Worm (Caenorhabditis elegans) whole organism, midembryonic: ENCODE data around the gene srh-295.
A peak's percentile ranks its signal among the peaks of the same experiment; 100 is the strongest.
"Not testable (repeated sequence)": the region's sequence is repeated elsewhere in the genome, so short reads cannot be mapped to it uniquely, and the experiment has no call there.

Experiments used
- T22C8.4 ChIP-seq: fragments of 200-800 bp; sonication (Bioruptor generic); IDR thresholded peaks from 2 replicates; pipeline ENCODE4 v1.3.6; 2022; ENCODE audit warnings: missing genetic modification characterization, missing compliant biosample characterization
- cog-1 ChIP-seq: sonication (generic microtip); optimal IDR thresholded peaks from 2 replicates; lab custom pipeline; 2016; ENCODE audit warnings: missing genetic modification characterization, missing compliant biosample characterization
- flt-1 ChIP-seq: fragments of 200-800 bp; sonication (Bioruptor generic); IDR thresholded peaks from 2 replicates; pipeline ENCODE4 v1.3.6; 2022; ENCODE audit warnings: missing genetic modification characterization, missing compliant biosample characterization
- klf-2 ChIP-seq: fragments of 200-800 bp; sonication (Bioruptor generic); conservative IDR thresholded peaks from 2 replicates; pipeline ENCODE4 v1.3.6; 2022; ENCODE audit warnings: missing genetic modification reagents, missing genetic modification characterization, missing compliant biosample characterization
- med-1 ChIP-seq: sonication (generic microtip); optimal IDR thresholded peaks from 2 replicates; lab custom pipeline; 2017; ENCODE audit warnings: missing genetic modification characterization, mild to moderate bottlenecking, missing compliant biosample characterization, antibody characterized with exemption, missing genetic modification reagents; ENCODE audit not compliant: insufficient read depth
- ref-1 ChIP-seq: fragments of 200-800 bp; sonication (Bioruptor generic); conservative IDR thresholded peaks from 2 replicates; pipeline ENCODE4 v1.3.6; 2022; ENCODE audit warnings: missing genetic modification reagents, missing genetic modification characterization, missing compliant biosample characterization
- tab-1 ChIP-seq: fragments of 200-800 bp; sonication (Bioruptor generic); IDR thresholded peaks from 2 replicates; pipeline ENCODE4 v1.3.6; 2022; ENCODE audit warnings: missing genetic modification characterization, missing compliant biosample characterization
- ztf-23 ChIP-seq: fragments of 200-800 bp; sonication (Bioruptor generic); IDR thresholded peaks from 2 replicates; pipeline ENCODE4 v1.3.6; 2022; ENCODE audit warnings: missing genetic modification reagents, missing genetic modification characterization, missing compliant biosample characterization
- ztf-29 ChIP-seq: fragments of 200-800 bp; sonication (Bioruptor generic); IDR thresholded peaks from 2 replicates; pipeline ENCODE4 v1.3.6; 2022; ENCODE audit warnings: missing genetic modification reagents, missing genetic modification characterization, missing compliant biosample characterization

Gene srh-295

ce11 chrV:15305502-15305901 lies 24.9 kb upstream of the srh-295 start, which contains the start of gene T26H8.5:
Gene T26H8.5 (minus strand): TSS chrV:15305602.
- no peak for TF ChIP-seq tab-1 (GFP tag; lab: Robert Waterston, UW)
- TF ChIP-seq ref-1 (GFP tag; lab: Robert Waterston, UW): no peak

ce11 chrV:15306745-15307144 lies 23.7 kb upstream of the srh-295 start, which contains the start of gene T26H8.4:
Gene T26H8.4 (minus strand): TSS chrV:15306845.
- TF ChIP-seq T22C8.4 (GFP tag; lab: Robert Waterston, UW) (no peak), flt-1 (GFP tag; lab: Robert Waterston, UW) (no peak), cog-1 (tag; lab: Kevin White, UChicago) (no peak), ztf-23 (GFP tag; lab: Robert Waterston, UW) (no peak), tab-1 (GFP tag; lab: Robert Waterston, UW) (no peak), ztf-29 (GFP tag; lab: Robert Waterston, UW) (no peak), med-1 (no peak), klf-2 (GFP tag; lab: Robert Waterston, UW) (no peak)

ce11 chrV:15309011-15309410 lies 21.4 kb upstream of the srh-295 start, which contains the start of gene srz-10:
Gene srz-10 (minus strand): TSS chrV:15309098.
- TF ChIP-seq flt-1 (GFP tag; lab: Robert Waterston, UW): no peak

- no peak for TF ChIP-seq klf-2 (GFP tag; lab: Robert Waterston, UW)
- no peak for TF ChIP-seq cog-1 (tag; lab: Kevin White, UChicago)
- no peak for TF ChIP-seq flt-1 (GFP tag; lab: Robert Waterston, UW)
- no peak for TF ChIP-seq T22C8.4 (GFP tag; lab: Robert Waterston, UW)
- TF ChIP-seq med-1: no peak
- TF ChIP-seq tab-1 (GFP tag; lab: Robert Waterston, UW): no peak
- TF ChIP-seq ztf-29 (GFP tag; lab: Robert Waterston, UW): no peak
- no peak for TF ChIP-seq ztf-23 (GFP tag; lab: Robert Waterston, UW)
- no peak for TF ChIP-seq ref-1 (GFP tag; lab: Robert Waterston, UW)
Observed at ce11 chrV:15310780-15311179, 19.6 kb upstream of the srh-295 start, which contains the start of gene irld-62. Gene irld-62 (plus strand): TSS chrV:15311080.

ce11 chrV:15313529-15313928 lies 16.9 kb upstream of the srh-295 start:
- TF ChIP-seq ztf-29 (GFP tag; lab: Robert Waterston, UW) (no peak), cog-1 (tag; lab: Kevin White, UChicago) (no peak), flt-1 (GFP tag; lab: Robert Waterston, UW) (no peak), ztf-23 (GFP tag; lab: Robert Waterston, UW) (no peak), ref-1 (GFP tag; lab: Robert Waterston, UW) (no peak), T22C8.4 (GFP tag; lab: Robert Waterston, UW) (no peak), klf-2 (GFP tag; lab: Robert Waterston, UW) (no peak), tab-1 (GFP tag; lab: Robert Waterston, UW) (no peak), med-1 (no peak)

- TF ChIP-seq ref-1 (GFP tag; lab: Robert Waterston, UW) (no peak), klf-2 (GFP tag; lab: Robert Waterston, UW) (no peak), med-1 (no peak), T22C8.4 (GFP tag; lab: Robert Waterston, UW) (no peak), ztf-29 (GFP tag; lab: Robert Waterston, UW) (no peak)
Observed at ce11 chrV:15315827-15316527, 14.4 kb upstream of the srh-295 start, which contains the start of the genes srt-22 and nhr-246. Gene srt-22 (minus strand): TSS chrV:15315927. Gene nhr-246 (plus strand): TSS chrV:15316477.

- TF ChIP-seq cog-1 (tag; lab: Kevin White, UChicago) (no peak), T22C8.4 (GFP tag; lab: Robert Waterston, UW) (no peak), ztf-23 (GFP tag; lab: Robert Waterston, UW) (no peak), med-1 (no peak), tab-1 (GFP tag; lab: Robert Waterston, UW) (no peak), ref-1 (GFP tag; lab: Robert Waterston, UW) (no peak), klf-2 (GFP tag; lab: Robert Waterston, UW) (no peak), flt-1 (GFP tag; lab: Robert Waterston, UW) (no peak), ztf-29 (GFP tag; lab: Robert Waterston, UW) (no peak)
Observed at ce11 chrV:15318638-15319037, 11.8 kb upstream of the srh-295 start, which contains the start of gene nhr-291. Gene nhr-291 (plus strand): TSS chrV:15318961.

- peak; percentile 84 for TF ChIP-seq flt-1 (GFP tag; lab: Robert Waterston, UW)
Observed at ce11 chrV:15320756-15321332, 9.6 kb upstream of the srh-295 start.

ce11 chrV:15322653-15323052 lies 7.8 kb upstream of the srh-295 start, which contains the start of gene nhr-247:
Gene nhr-247 (plus strand): TSS chrV:15322982.
- TF ChIP-seq tab-1, T22C8.4, ztf-29 (GFP tag; lab: Robert Waterston, UW): not testable (repeated sequence)

ce11 chrV:15323417-15323816 lies 7.0 kb upstream of the srh-295 start:
- TF ChIP-seq ztf-23 (GFP tag; lab: Robert Waterston, UW): no peak
- no peak for TF ChIP-seq ztf-29 (GFP tag; lab: Robert Waterston, UW)
- no peak for TF ChIP-seq cog-1 (tag; lab: Kevin White, UChicago)
- TF ChIP-seq klf-2 (GFP tag; lab: Robert Waterston, UW): no peak
- no peak for TF ChIP-seq med-1
- no peak for TF ChIP-seq T22C8.4 (GFP tag; lab: Robert Waterston, UW)
- no peak for TF ChIP-seq tab-1 (GFP tag; lab: Robert Waterston, UW)
- TF ChIP-seq ref-1 (GFP tag; lab: Robert Waterston, UW): no peak
- no peak for TF ChIP-seq flt-1 (GFP tag; lab: Robert Waterston, UW)
